Worm (Caenorhabditis elegans): Measurements from ENCODE around the gene cpf-2.
A peak's percentile ranks its signal among the peaks of the same experiment; 100 is the strongest.

cpf-2 gene

DNA sequence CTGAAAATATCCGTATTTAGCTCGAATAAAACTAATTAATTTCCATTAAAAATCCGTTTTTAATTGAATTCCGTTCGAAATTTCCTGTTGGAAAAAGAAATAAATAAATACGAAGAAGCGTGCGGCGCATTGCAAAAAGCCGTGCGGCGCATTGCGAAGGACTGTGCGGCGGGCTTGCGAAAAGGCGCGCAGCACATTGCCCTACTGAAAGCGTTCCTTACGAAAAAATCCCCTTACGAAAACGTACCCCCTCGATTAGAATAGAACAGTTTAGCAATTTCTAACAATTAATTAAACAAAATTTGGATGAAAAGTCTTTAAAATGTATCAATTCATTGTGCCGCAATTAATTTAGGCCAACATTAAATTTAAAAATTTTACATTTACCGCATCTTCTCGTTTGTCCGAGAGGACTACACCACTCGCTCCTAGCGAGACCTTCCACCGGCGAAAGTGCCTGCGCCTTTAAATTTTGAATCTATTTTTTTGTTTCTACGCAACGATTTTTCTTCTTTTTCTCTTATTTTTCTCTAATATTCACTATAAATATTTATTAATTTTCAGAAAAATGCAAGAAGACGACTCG, 27.7 kb upstream of the cpf-2 start, which contains the start of gene npp-18 (continued):
- TF ChIP-seq lsy-2 (tag; optimal IDR thresholded peaks at IDR 0.05): peak; percentile 81 to 82
- peak; percentile 22 for TF ChIP-seq F16B12.6 (tag; optimal IDR thresholded peaks at IDR 0.05)
- peak; percentile 5 for TF ChIP-seq efl-3 (GFP tag; optimal IDR thresholded peaks at IDR 0.05)
- peak; percentile 82 for TF ChIP-seq snu-23 (GFP tag; optimal IDR thresholded peaks at IDR 0.05)
- peak in 1 of 2 experiments; percentile 28 for TF ChIP-seq mdl-1 (tag; optimal IDR thresholded peaks at IDR 0.05)
- TF ChIP-seq nhr-85 (tag): peak; percentile 91
- peak; percentile 81 for TF ChIP-seq ceh-88 (GFP tag; IDR thresholded peaks at IDR 0.05)
- TF ChIP-seq fkh-8 (tag; optimal IDR thresholded peaks at IDR 0.05): peak; percentile 53
- TF ChIP-seq mep-1 (tag; optimal IDR thresholded peaks at IDR 0.05): peak; percentile 72
- peak; percentile 72 for TF ChIP-seq irx-1 (tag; optimal IDR thresholded peaks at IDR 0.05)
- TF ChIP-seq zip-4 (GFP tag; optimal IDR thresholded peaks at IDR 0.05): peak; percentile 32
- TF ChIP-seq grh-1 (GFP tag; IDR thresholded peaks at IDR 0.05): peak; percentile 73
- peak; percentile 53 for TF ChIP-seq sox-4 (tag; optimal IDR thresholded peaks at IDR 0.05)
- TF ChIP-seq xbp-1 (tag; optimal IDR thresholded peaks at IDR 0.05): peak; percentile 73
- TF ChIP-seq ceh-82 (tag; optimal IDR thresholded peaks at IDR 0.05): peak; percentile 52 to 78 (median 67)
- TF ChIP-seq swsn-7 (tag; optimal IDR thresholded peaks at IDR 0.05): peak; percentile 72
- TF ChIP-seq nhr-237 (tag; optimal IDR thresholded peaks at IDR 0.05): peak; percentile 28
- peak; percentile 77 to 89 (median 85) for TF ChIP-seq dpl-1 (GFP tag; optimal IDR thresholded peaks at IDR 0.05)
- peak; percentile 69 for TF ChIP-seq tbx-2 (tag; optimal IDR thresholded peaks at IDR 0.05)
- peak; percentile 38 for TF ChIP-seq snpc-4 (tag; optimal IDR thresholded peaks at IDR 0.05)
- peak; percentile 70 for TF ChIP-seq unc-130 (tag; optimal IDR thresholded peaks at IDR 0.05)
- TF ChIP-seq isw-1 (GFP tag; IDR thresholded peaks at IDR 0.05): peak; percentile 76
- TF ChIP-seq elt-3 (tag; optimal IDR thresholded peaks at IDR 0.05): peak in 1 of 6 experiments; percentile 29
- peak; percentile 70 for TF ChIP-seq dsc-1 (tag; optimal IDR thresholded peaks at IDR 0.05)
- peak; percentile 84 for TF ChIP-seq nhr-19 (GFP tag; conservative IDR thresholded peaks at IDR 0.05)
- TF ChIP-seq fos-1 (tag; optimal IDR thresholded peaks at IDR 0.05): peak; percentile 23
- peak; percentile 80 for TF ChIP-seq lin-15B (tag; optimal IDR thresholded peaks at IDR 0.05)
- peak; percentile 86 to 89 for TF ChIP-seq lin-35 (GFP tag; optimal IDR thresholded peaks at IDR 0.05)

DNA sequence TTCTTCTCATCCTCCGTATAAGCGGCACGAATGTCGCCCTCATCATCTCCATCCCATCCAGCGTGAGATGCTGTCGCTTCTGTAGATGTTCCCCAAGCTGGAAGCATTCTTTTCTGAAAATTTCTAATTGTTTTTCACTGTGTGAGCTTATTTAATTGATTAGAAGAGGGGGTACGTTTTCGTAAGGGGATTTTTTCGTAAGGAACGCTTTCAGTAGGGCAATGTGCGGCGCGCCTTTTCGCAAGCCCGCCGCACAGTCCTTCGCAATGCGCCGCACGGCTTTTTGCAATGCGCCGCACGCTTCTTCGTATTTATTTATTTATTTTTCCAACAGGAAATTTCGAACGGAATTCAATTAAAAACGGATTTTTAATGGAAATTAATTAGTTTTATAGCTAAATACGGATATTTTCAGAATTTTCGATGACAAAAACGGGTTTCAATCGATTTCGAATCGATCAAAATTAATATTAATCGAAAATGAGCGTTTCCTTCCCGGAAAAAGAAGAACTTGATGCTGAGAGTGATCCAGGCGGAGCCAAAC, 24.4 kb upstream of the cpf-2 start, which contains the start of gene set-25:
TSS of gene set-25 (minus strand) at position 120 of the 544 bp plus-strand sequence.
- TF ChIP-seq ceh-88 (GFP tag; IDR thresholded peaks at IDR 0.05) (0 out of 2 replicates have a peak, but pooled peaks have one; percentile 34), snu-23 (GFP tag; optimal IDR thresholded peaks at IDR 0.05) (peak; percentile 9), nhr-71 (tag; optimal IDR thresholded peaks at IDR 0.05) (peak; percentile 44), nhr-47 (tag; optimal IDR thresholded peaks at IDR 0.05) (peak; percentile 14), dsc-1 (tag; optimal IDR thresholded peaks at IDR 0.05) (peak; percentile 4), nhr-85 (tag) (peak; percentile 38), nhr-19 (GFP tag; conservative IDR thresholded peaks at IDR 0.05) (peak; percentile 36), efl-1 (optimal IDR thresholded peaks at IDR 0.05) (peak in 1 of 2 experiments; percentile 23), efl-1 (GFP tag; optimal IDR thresholded peaks at IDR 0.05 in 1 of 2) (peak in 1 of 2 experiments; percentile 63), lin-14 (GFP tag; optimal IDR thresholded peaks at IDR 0.05) (peak; percentile 26), dpl-1 (GFP tag; optimal IDR thresholded peaks at IDR 0.05) (peak in 1 of 3 experiments; percentile 31), lsy-2 (tag; optimal IDR thresholded peaks at IDR 0.05) (peak in 1 of 2 experiments; percentile 23)

- TF ChIP-seq rnt-1 (tag; optimal IDR thresholded peaks at IDR 0.05) (no peak), mep-1 (tag; optimal IDR thresholded peaks at IDR 0.05) (no peak), unc-30 (tag; optimal IDR thresholded peaks at IDR 0.05) (no peak), alr-1 (tag; optimal IDR thresholded peaks at IDR 0.05; ENCODE audit: borderline replicate concordance) (no peak), Y116A8C.19 (tag; optimal IDR thresholded peaks at IDR 0.05; ENCODE audit: borderline replicate concordance) (no peak), lin-13 (GFP tag; optimal IDR thresholded peaks at IDR 0.05) (no peak), grh-1 (GFP tag; IDR thresholded peaks at IDR 0.05) (0 out of 2 replicates have a peak, but pooled peaks have one; percentile 17), efl-1 (optimal IDR thresholded peaks at IDR 0.05) (no peak), efl-1 (GFP tag; optimal IDR thresholded peaks at IDR 0.05 in 1 of 2) (peak in 1 of 2 experiments; percentile 16), zag-1 (tag; optimal IDR thresholded peaks at IDR 0.05) (no peak), mdl-1 (tag; optimal IDR thresholded peaks at IDR 0.05) (no peak), egl-27 (tag; optimal IDR thresholded peaks at IDR 0.05) (no peak)
These were observed 16.7 kb upstream of the cpf-2 start, which contains the start of gene F56A8.8 for ce11 chrIII:13285421-13285820. F56A8.8 (plus strand) TSS chrIII:13285721.

Measured in whole organism, L1 larva.